Worm (Caenorhabditis elegans): Measurements from ENCODE around the gene aexr-1.

DNA sequence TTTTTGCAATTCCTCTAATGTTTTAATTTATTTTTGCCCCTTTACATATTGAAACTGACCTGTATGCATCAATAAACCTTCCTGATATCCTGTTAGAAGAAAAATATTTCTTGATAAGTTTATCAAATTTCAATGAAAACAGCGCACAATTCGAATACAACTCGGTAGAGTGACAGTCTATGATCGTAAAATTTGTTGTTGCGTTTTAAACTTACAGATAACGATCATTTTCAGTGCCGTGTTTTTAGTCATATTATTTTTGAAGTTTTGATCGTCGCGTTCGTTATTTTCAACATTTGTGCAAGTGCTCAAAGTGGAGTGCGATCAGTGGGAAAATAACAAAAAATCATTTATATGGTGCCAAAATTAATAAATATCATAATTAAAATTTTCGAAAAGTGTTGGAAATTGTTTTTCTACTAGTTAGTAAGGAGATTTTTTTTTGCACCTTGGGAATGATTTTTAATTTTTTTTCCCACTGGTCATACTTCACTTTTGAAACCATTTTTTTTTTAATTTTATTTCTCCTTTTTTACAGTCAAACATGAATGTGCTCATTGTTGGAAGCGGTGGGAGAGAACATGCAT is 39.4 kb upstream of the aexr-1 start, which contains the start of gene F38B6.4:
- TF ChIP-seq unc-62 (GFP tag; optimal IDR thresholded peaks at IDR 0.05) (no peak), mep-1 (tag; optimal IDR thresholded peaks at IDR 0.05) (no peak), unc-39 (tag; optimal IDR thresholded peaks at IDR 0.05) (no peak), snpc-4 (tag; optimal IDR thresholded peaks at IDR 0.05) (no peak), lsy-2 (tag; optimal IDR thresholded peaks at IDR 0.05) (no peak), sptf-1 (tag; optimal IDR thresholded peaks at IDR 0.05) (no peak), nhr-12 (tag; optimal IDR thresholded peaks at IDR 0.05) (no peak), pha-4 (tag; optimal IDR thresholded peaks at IDR 0.05) (no peak), M03D4.4 (tag; optimal IDR thresholded peaks at IDR 0.05) (no peak), nhr-28 (tag; optimal IDR thresholded peaks at IDR 0.05) (no peak), ztf-11 (tag; optimal IDR thresholded peaks at IDR 0.05) (no peak), blmp-1 (tag; optimal IDR thresholded peaks at IDR 0.05) (no peak), sem-2 (GFP tag; optimal IDR thresholded peaks at IDR 0.05) (no peak)
